Worm (Caenorhabditis elegans) whole organism, L4 larva: ENCODE data around the gene F32D8.5.

ENCODE experiments used
- F49E8.2 ChIP-seq: sonication (generic microtip); optimal IDR thresholded peaks from 2 replicates; lab custom pipeline; 2016; ENCODE audit warnings: missing compliant biosample characterization, mild to moderate bottlenecking, missing genetic modification characterization, borderline replicate concordance
- T20F7.1 ChIP-seq: fragments of 200-800 bp; sonication (Bioruptor generic); optimal IDR thresholded peaks from 2 replicates; lab custom pipeline; 2018; ENCODE audit warnings: mild to moderate bottlenecking, missing genetic modification characterization, missing compliant biosample characterization
- Y75B8A.6 ChIP-seq: fragments of 200-800 bp; sonication (Bioruptor generic); IDR thresholded peaks from 2 replicates; pipeline ENCODE4 v1.3.6; 2022; ENCODE audit warnings: missing genetic modification reagents, missing genetic modification characterization, missing compliant biosample characterization
- ZK337.2 ChIP-seq: fragments of 200-800 bp; sonication (Bioruptor generic); IDR thresholded peaks from 2 replicates; pipeline ENCODE4 v1.3.6; 2022; ENCODE audit warnings: missing genetic modification reagents, missing genetic modification characterization, missing compliant biosample characterization
- aha-1 ChIP-seq: fragments of 150-350 bp; peaks from one replicate; lab custom pipeline; 2014; ENCODE audit warnings: missing biosample characterization, missing genetic modification characterization
- ama-1 ChIP-seq: fragments of 150-350 bp; optimal IDR thresholded peaks from 2 replicates; lab custom pipeline; 2014; ENCODE audit warnings: inconsistent platforms, mixed read lengths
- attf-4 ChIP-seq: sonication (generic microtip); optimal IDR thresholded peaks from 3 replicates; lab custom pipeline; 2017; ENCODE audit warnings: missing biosample characterization, missing genetic modification characterization
- ceh-20 ChIP-seq: fragments of 200-800 bp; sonication (Bioruptor generic); IDR thresholded peaks from 2 replicates; pipeline ENCODE4 v1.3.6; 2022; ENCODE audit warnings: missing genetic modification reagents, missing genetic modification characterization, missing compliant biosample characterization
- ceh-62 ChIP-seq: sonication (generic microtip); optimal IDR thresholded peaks from 2 replicates; lab custom pipeline; 2017; ENCODE audit warnings: missing biosample characterization, missing genetic modification characterization
- daf-12 ChIP-seq: fragments of 150-350 bp; optimal IDR thresholded peaks from 2 replicates; lab custom pipeline; 2014; ENCODE audit warnings: missing biosample characterization, missing genetic modification reagents, missing genetic modification characterization
- dmd-9 ChIP-seq: fragments of 200-800 bp; sonication (Bioruptor generic); IDR thresholded peaks from 2 replicates; pipeline ENCODE4 v1.3.6; 2022; ENCODE audit warnings: missing genetic modification reagents, missing genetic modification characterization, missing compliant biosample characterization
- dpl-1 ChIP-seq: fragments of 150-350 bp; optimal IDR thresholded peaks from 2 replicates; lab custom pipeline; 2014; ENCODE audit warnings: missing biosample characterization, missing genetic modification reagents, missing genetic modification characterization
- dve-1 ChIP-seq: sonication (generic microtip); optimal IDR thresholded peaks from 2 replicates; lab custom pipeline; 2017; ENCODE audit warnings: antibody characterized with exemption, mild to moderate bottlenecking, missing genetic modification characterization, missing compliant biosample characterization; ENCODE audit not compliant: insufficient read depth
- hlh-11 ChIP-seq: fragments of 200-800 bp; sonication (Bioruptor generic); optimal IDR thresholded peaks from 2 replicates; lab custom pipeline; 2018; ENCODE audit warnings: mild to moderate bottlenecking, missing genetic modification characterization, missing compliant biosample characterization
- hlh-30 ChIP-seq: sonication (generic microtip); optimal IDR thresholded peaks from 2 replicates; lab custom pipeline; 2017; ENCODE audit warnings: antibody characterized with exemption, mild to moderate bottlenecking, missing genetic modification characterization, missing compliant biosample characterization; ENCODE audit not compliant: insufficient read depth
- jun-1 ChIP-seq: fragments of 150-350 bp; optimal IDR thresholded peaks from 2 replicates; lab custom pipeline; 2014; ENCODE audit warnings: missing biosample characterization, missing genetic modification reagents, missing genetic modification characterization
- lin-38 ChIP-seq: fragments of 200-800 bp; sonication (Bioruptor generic); IDR thresholded peaks from 2 replicates; pipeline ENCODE4 v1.3.6; 2022; ENCODE audit warnings: missing genetic modification reagents, missing genetic modification characterization, missing compliant biosample characterization
- lsy-2 ChIP-seq, 2 experiments: fragments of 150-350 bp in 1 of 2; sonication (generic microtip) in 1 of 2; optimal IDR thresholded peaks; 2 replicates each; lab custom pipeline; 2014 to 2017; ENCODE audit warnings: missing biosample characterization in 2 of 2, missing genetic modification characterization in 2 of 2
- madf-5 ChIP-seq, 2 experiments: fragments of 200-800 bp; sonication (Bioruptor generic); IDR thresholded peaks; 2 replicates each; pipeline ENCODE4 v1.3.6; 2022; ENCODE audit warnings: missing compliant biosample characterization in 2 of 2, missing genetic modification characterization in 2 of 2
- madf-9 ChIP-seq: fragments of 200-800 bp; sonication (Bioruptor generic); conservative IDR thresholded peaks from 2 replicates; pipeline ENCODE4 v1.3.6; 2022; ENCODE audit warnings: missing genetic modification reagents, missing genetic modification characterization, missing compliant biosample characterization
- mep-1 ChIP-seq: fragments of 150-350 bp; sonication (generic microtip); optimal IDR thresholded peaks from 3 replicates; lab custom pipeline; 2014; ENCODE audit warnings: missing biosample characterization, missing genetic modification characterization
- mxl-3 ChIP-seq: fragments of 200-800 bp; sonication (Bioruptor generic); optimal IDR thresholded peaks from 2 replicates; lab custom pipeline; 2018; ENCODE audit warnings: mild to moderate bottlenecking, missing genetic modification characterization, missing compliant biosample characterization
- nhr-11 ChIP-seq: fragments of 150-350 bp; optimal IDR thresholded peaks from 2 replicates; lab custom pipeline; 2014; ENCODE audit warnings: missing biosample characterization, missing genetic modification characterization
- nhr-111 ChIP-seq: fragments of 200-800 bp; sonication (Bioruptor generic); optimal IDR thresholded peaks from 2 replicates; lab custom pipeline; 2018; ENCODE audit warnings: mild to moderate bottlenecking, missing genetic modification characterization, missing compliant biosample characterization
- nhr-25 ChIP-seq: sonication (generic microtip); optimal IDR thresholded peaks from 2 replicates; lab custom pipeline; 2017; ENCODE audit warnings: missing genetic modification characterization, mild to moderate bottlenecking, missing compliant biosample characterization, antibody characterized with exemption, moderate library complexity, borderline replicate concordance; ENCODE audit not compliant: insufficient read depth
- nhr-28 ChIP-seq: fragments of 150-350 bp; optimal IDR thresholded peaks from 2 replicates; lab custom pipeline; 2014; ENCODE audit warnings: missing biosample characterization, missing genetic modification characterization
- nhr-41 ChIP-seq: fragments of 200-800 bp; sonication (Bioruptor generic); IDR thresholded peaks from 2 replicates; pipeline ENCODE4 v1.3.6; 2022; ENCODE audit warnings: missing genetic modification reagents, missing genetic modification characterization, missing compliant biosample characterization
- nhr-42 ChIP-seq: fragments of 200-800 bp; sonication (Bioruptor generic); IDR thresholded peaks from 2 replicates; pipeline ENCODE4 v1.3.6; 2022; ENCODE audit warnings: missing genetic modification characterization, missing compliant biosample characterization
- nhr-6 ChIP-seq: fragments of 150-350 bp; optimal IDR thresholded peaks from 2 replicates; lab custom pipeline; 2014; ENCODE audit warnings: missing biosample characterization, missing genetic modification characterization
- nhr-76 ChIP-seq: fragments of 150-350 bp; optimal IDR thresholded peaks from 2 replicates; lab custom pipeline; 2014; ENCODE audit warnings: missing biosample characterization, missing genetic modification characterization
- nhr-77 ChIP-seq: fragments of 150-350 bp; optimal IDR thresholded peaks from 2 replicates; lab custom pipeline; 2014; ENCODE audit warnings: missing biosample characterization, missing genetic modification characterization
- pha-4 ChIP-seq, 2 experiments: fragments of 150-350 bp in 1 of 2; fragments of 200-800 bp in 1 of 2; sonication (Bioruptor generic) in 1 of 2; IDR thresholded peaks in 1 of 2; optimal IDR thresholded peaks in 1 of 2; 2 replicates each; pipeline versions ENCODE4 v1.3.6 to Lab custom; 2014 to 2022; ENCODE audit warnings: missing genetic modification characterization in 2 of 2, missing genetic modification reagents in 2 of 2, missing biosample characterization in 1 of 2, missing compliant biosample characterization in 1 of 2
- php-3 ChIP-seq: fragments of 200-800 bp; sonication (Bioruptor generic); IDR thresholded peaks from 2 replicates; pipeline ENCODE4 v1.3.6; 2022; ENCODE audit warnings: missing genetic modification reagents, missing genetic modification characterization, missing compliant biosample characterization
- pqm-1 ChIP-seq: sonication (generic microtip); optimal IDR thresholded peaks from 2 replicates; lab custom pipeline; 2017; ENCODE audit warnings: missing biosample characterization, missing genetic modification characterization
- rbr-2 ChIP-seq: sonication (generic microtip); optimal IDR thresholded peaks from 2 replicates; lab custom pipeline; 2016; ENCODE audit warnings: missing genotype, missing genetic modification characterization, missing compliant biosample characterization
- saeg-2 ChIP-seq: fragments of 200-800 bp; sonication (Bioruptor generic); IDR thresholded peaks from 2 replicates; pipeline ENCODE4 v1.3.6; 2022; ENCODE audit warnings: missing genetic modification reagents, missing genetic modification characterization, missing compliant biosample characterization
- set-16 ChIP-seq: fragments of 200-800 bp; sonication (Bioruptor generic); IDR thresholded peaks from 2 replicates; pipeline ENCODE4 v1.3.6; 2022; ENCODE audit warnings: missing genetic modification reagents, missing genetic modification characterization, missing compliant biosample characterization
- snpc-4 ChIP-seq: fragments of 150-350 bp; optimal IDR thresholded peaks from 2 replicates; lab custom pipeline; 2014; ENCODE audit warnings: missing biosample characterization, missing genetic modification characterization
- spr-3 ChIP-seq: fragments of 200-800 bp; sonication (Bioruptor generic); optimal IDR thresholded peaks from 2 replicates; lab custom pipeline; 2018; ENCODE audit warnings: mild to moderate bottlenecking, missing genetic modification characterization, missing compliant biosample characterization
- tag-97 ChIP-seq: fragments of 200-800 bp; sonication (Bioruptor generic); IDR thresholded peaks from 2 replicates; pipeline ENCODE4 v1.3.6; 2022; ENCODE audit warnings: missing genetic modification characterization, missing compliant biosample characterization
- ztf-11 ChIP-seq: fragments of 150-350 bp; optimal IDR thresholded peaks from 2 replicates; lab custom pipeline; 2014; ENCODE audit warnings: missing biosample characterization, missing genetic modification characterization

Gene F32D8.5

DNA sequence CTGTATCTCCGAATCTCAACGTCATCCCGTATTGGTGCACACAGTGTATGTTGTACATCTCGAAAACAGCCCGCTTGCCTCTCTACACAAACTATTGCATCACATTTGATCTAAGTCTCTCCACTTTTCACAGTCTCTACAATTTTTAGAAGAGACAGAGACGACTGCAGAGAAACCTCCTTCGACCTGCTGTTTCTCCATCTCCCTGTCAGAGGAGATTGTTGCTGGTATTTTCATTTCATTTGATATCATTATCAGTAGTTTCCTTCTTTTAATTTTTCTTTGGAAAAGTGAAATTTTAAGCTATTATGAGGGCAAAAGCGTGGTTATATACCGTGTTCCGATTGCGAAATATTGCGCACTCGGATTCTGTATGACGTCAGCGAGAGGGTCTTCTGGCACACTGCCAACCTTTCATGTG is 46.0 kb downstream of the F32D8.5 start (continued):
- TF ChIP-seq pha-4 (GFP tag; IDR thresholded peaks at IDR 0.05; lab: Robert Waterston, UW) (peak; percentile 82), pha-4 (tag; optimal IDR thresholded peaks at IDR 0.05; lab: Kevin White, UChicago) (no peak), set-16 (GFP tag; lab: Robert Waterston, UW) (no peak), nhr-77 (tag; lab: Kevin White, UChicago) (peak; percentile 66), mep-1 (peak; percentile 65), nhr-25 (tag; lab: Kevin White, UChicago) (no peak), T20F7.1 (GFP tag; lab: Kevin White, UChicago) (peak; percentile 28), hlh-30 (tag; lab: Kevin White, UChicago) (peak; percentile 58), aha-1 (tag; lab: Kevin White, UChicago) (peak; percentile 49), lsy-2 (tag; optimal IDR thresholded peaks at IDR 0.05; lab: Kevin White, UChicago) (peak in 1 of 2 experiments; percentile 73), php-3 (no peak), saeg-2 (GFP tag; lab: Robert Waterston, UW) (no peak), dpl-1 (peak; percentile 36), nhr-28 (tag; lab: Kevin White, UChicago) (peak; percentile 95), nhr-111 (GFP tag; lab: Kevin White, UChicago) (no peak), dve-1 (tag; lab: Kevin White, UChicago) (peak; percentile 88), pqm-1 (peak; percentile 28), nhr-41 (GFP tag; lab: Robert Waterston, UW) (0 out of 2 replicates have a peak, but pooled peaks have one; percentile 31), ceh-20 (GFP tag; lab: Robert Waterston, UW) (no peak), hlh-11 (peak; percentile 95), ama-1 (lab: Kevin White, UChicago) (peak; percentile 58), lin-38 (GFP tag; lab: Robert Waterston, UW) (peak; percentile 38), attf-4 (tag; lab: Kevin White, UChicago) (no peak), nhr-42 (GFP tag; lab: Robert Waterston, UW) (no peak)

DNA sequence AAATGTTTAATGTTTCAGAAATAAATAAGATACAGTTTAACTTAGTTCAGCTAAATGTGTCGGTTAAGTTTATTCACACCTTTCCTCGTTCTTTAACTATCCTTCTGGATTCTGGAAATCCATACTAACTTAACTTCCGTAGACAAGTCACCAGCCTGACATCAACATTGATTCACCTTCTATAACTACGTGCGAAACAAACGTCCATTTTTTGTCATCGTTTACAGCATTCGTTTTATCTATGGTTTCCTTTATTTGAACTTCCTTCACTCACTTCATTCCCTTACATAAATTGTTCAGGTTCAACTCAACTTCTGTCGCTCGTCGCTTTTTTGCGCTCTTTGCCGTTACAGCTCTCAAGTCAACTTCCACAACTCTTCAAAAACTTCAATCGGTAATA is 46.5 kb downstream of the F32D8.5 start, which contains the start of gene F17C11.26:
Gene F17C11.26 (plus strand): TSS at position 301 of the 400 bp plus-strand sequence.
- TF ChIP-seq dmd-9 (GFP tag; lab: Robert Waterston, UW), result no peak
- no peak for TF ChIP-seq lin-38 (GFP tag; lab: Robert Waterston, UW)
- TF ChIP-seq tag-97 (GFP tag; lab: Robert Waterston, UW), result no peak
- TF ChIP-seq nhr-11 (tag; lab: Kevin White, UChicago), result no peak
- TF ChIP-seq ceh-62, result no peak
- no peak for TF ChIP-seq nhr-76 (tag; lab: Kevin White, UChicago)
- no peak for TF ChIP-seq ztf-11
- no peak for TF ChIP-seq madf-9 (GFP tag; lab: Robert Waterston, UW)
- TF ChIP-seq madf-5 (GFP tag; IDR thresholded peaks at IDR 0.05; lab: Robert Waterston, UW), result no peak
- TF ChIP-seq snpc-4 (tag; lab: Kevin White, UChicago), result no peak
- no peak for TF ChIP-seq rbr-2 (tag; lab: Kevin White, UChicago)
- TF ChIP-seq mxl-3 (GFP tag; lab: Kevin White, UChicago), result no peak
- no peak for TF ChIP-seq spr-3

DNA sequence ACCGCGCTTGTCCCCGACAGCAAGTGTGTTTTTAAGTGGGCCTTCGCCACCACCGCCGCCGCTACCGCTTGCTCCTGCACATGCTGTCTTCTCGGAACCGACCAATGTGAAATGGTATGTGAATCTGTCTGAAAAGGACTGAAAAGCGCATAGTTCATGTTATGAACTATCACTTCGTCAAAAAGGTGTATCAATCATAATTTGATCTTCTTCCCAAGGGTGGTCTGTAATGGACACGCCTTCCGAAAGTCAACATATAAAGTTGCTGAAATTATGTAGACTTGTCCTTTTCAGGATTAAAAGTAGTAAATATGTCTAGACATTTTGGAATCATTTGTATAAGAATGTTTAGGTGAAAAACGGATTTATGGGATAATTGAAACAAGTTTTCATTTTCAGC is 47.6 kb downstream of the F32D8.5 start, which contains the start of gene zip-9:
Gene zip-9 (plus strand): TSS at position 301 of the 400 bp plus-strand sequence.
- no peak for TF ChIP-seq daf-12
- TF ChIP-seq Y75B8A.6 (GFP tag; lab: Robert Waterston, UW), result 0 out of 2 replicates have a peak, but pooled peaks have one; percentile 18
- no peak for TF ChIP-seq ZK337.2 (GFP tag; lab: Robert Waterston, UW)
- no peak for TF ChIP-seq F49E8.2 (tag; lab: Kevin White, UChicago)
- no peak for TF ChIP-seq jun-1 (tag; lab: Kevin White, UChicago)
- no peak for TF ChIP-seq spr-3
- no peak for TF ChIP-seq nhr-6
- TF ChIP-seq madf-9 (GFP tag; lab: Robert Waterston, UW), result no peak
